Fruit fly (Drosophila melanogaster) whole organism, embryonic: ENCODE results near the gene CG42789.

Source experiments
- Abd-B ChIP-seq: fragments of 200-800 bp; sonication (Bioruptor generic); optimal IDR thresholded peaks from 2 replicates; lab custom pipeline; 2018; ENCODE audit warnings: missing biosample characterization, mild to moderate bottlenecking, missing genetic modification characterization, moderate library complexity
- Atf6 ChIP-seq: fragments of 200-800 bp; sonication (Bioruptor generic); IDR thresholded peaks from 2 replicates; pipeline ENCODE4 v1.3.6; 2022; ENCODE audit warnings: missing biosample characterization, missing genetic modification characterization
- BtbVII ChIP-seq: fragments of 200-800 bp; sonication (Bioruptor generic); optimal IDR thresholded peaks from 3 replicates; lab custom pipeline; 2017; ENCODE audit warnings: missing biosample characterization, mild to moderate bottlenecking, missing genetic modification characterization
- CG10267 ChIP-seq: fragments of 200-800 bp; sonication (Bioruptor generic); optimal IDR thresholded peaks from 2 replicates; lab custom pipeline; 2018; ENCODE audit warnings: missing biosample characterization, mild to moderate bottlenecking, missing genetic modification characterization, moderate library complexity
- CG10462 ChIP-seq: fragments of 200-800 bp; sonication (Bioruptor generic); optimal IDR thresholded peaks from 2 replicates; lab custom pipeline; 2016; ENCODE audit warnings: missing biosample characterization, missing genetic modification characterization
- CG15269 ChIP-seq: fragments of 200-800 bp; sonication (Bioruptor generic); optimal IDR thresholded peaks from 2 replicates; lab custom pipeline; 2018; ENCODE audit warnings: missing biosample characterization, mild to moderate bottlenecking, missing genetic modification characterization, moderate library complexity
- CG15601 ChIP-seq: fragments of 200-800 bp; sonication (Bioruptor generic); optimal IDR thresholded peaks from 3 replicates; lab custom pipeline; 2019; ENCODE audit warnings: missing biosample characterization, mild to moderate bottlenecking, missing genetic modification characterization, moderate library complexity
- CG15696 ChIP-seq: fragments of 200-800 bp; sonication (Bioruptor generic); optimal IDR thresholded peaks from 2 replicates; lab custom pipeline; 2019; ENCODE audit warnings: missing biosample characterization, mild to moderate bottlenecking, missing genetic modification characterization, moderate library complexity
- CG18764 ChIP-seq: fragments of 200-800 bp; sonication (Bioruptor generic); optimal IDR thresholded peaks from 3 replicates; lab custom pipeline; 2016; ENCODE audit warnings: missing biosample characterization, missing genetic modification characterization
- CG2202 ChIP-seq: fragments of 200-800 bp; sonication (Bioruptor generic); optimal IDR thresholded peaks from 2 replicates; lab custom pipeline; 2018; ENCODE audit warnings: missing biosample characterization, mild to moderate bottlenecking, missing genetic modification characterization
- CG31365 ChIP-seq: fragments of 200-800 bp; sonication (Bioruptor generic); optimal IDR thresholded peaks from 2 replicates; lab custom pipeline; 2018; ENCODE audit warnings: missing biosample characterization, mild to moderate bottlenecking, missing genetic modification characterization
- CG3407 ChIP-seq: fragments of 200-800 bp; sonication (Bioruptor generic); optimal IDR thresholded peaks from 2 replicates; lab custom pipeline; 2018; ENCODE audit warnings: missing biosample characterization, mild to moderate bottlenecking, missing genetic modification characterization
- CG4707 ChIP-seq: fragments of 200-800 bp; sonication (Bioruptor generic); optimal IDR thresholded peaks from 2 replicates; lab custom pipeline; 2018; ENCODE audit warnings: missing biosample characterization, mild to moderate bottlenecking, missing genetic modification characterization, moderate library complexity
- CG6813 ChIP-seq: fragments of 200-800 bp; sonication (Bioruptor generic); optimal IDR thresholded peaks from 2 replicates; lab custom pipeline; 2017; ENCODE audit warnings: missing biosample characterization, missing genetic modification characterization, mild to moderate bottlenecking, moderate library complexity, missing genetic modification reagents
- CG8765 ChIP-seq: fragments of 200-800 bp; sonication (Bioruptor generic); IDR thresholded peaks from 2 replicates; pipeline ENCODE4 v1.3.6; 2022; ENCODE audit warnings: missing biosample characterization, missing genetic modification characterization
- Camta ChIP-seq: fragments of 200-800 bp; sonication (Bioruptor generic); optimal IDR thresholded peaks from 2 replicates; lab custom pipeline; 2016; ENCODE audit warnings: missing biosample characterization, missing genetic modification characterization
- Chrac-16 ChIP-seq: fragments of 200-800 bp; sonication (Bioruptor generic); optimal IDR thresholded peaks from 3 replicates; lab custom pipeline; 2016; ENCODE audit warnings: missing biosample characterization, missing genetic modification characterization
- CkIIα-i1 ChIP-seq: fragments of 200-800 bp; sonication (Bioruptor generic); IDR thresholded peaks from 2 replicates; pipeline ENCODE4 v1.3.6; 2022; ENCODE audit warnings: missing biosample characterization, missing genetic modification characterization
- D19B ChIP-seq: fragments of 200-800 bp; sonication (Bioruptor generic); optimal IDR thresholded peaks from 2 replicates; lab custom pipeline; 2017; ENCODE audit warnings: missing biosample characterization, mild to moderate bottlenecking, missing genetic modification characterization
- Dad ChIP-seq: fragments of 200-800 bp; sonication (Bioruptor generic); optimal IDR thresholded peaks from 3 replicates; lab custom pipeline; 2016; ENCODE audit warnings: missing biosample characterization, missing genetic modification characterization
- Dfd ChIP-seq, 2 experiments: fragments of >200 bp; optimal IDR thresholded peaks; 2 replicates each; lab custom pipeline; 2017; ENCODE audit warnings: missing biosample characterization in 2 of 2, missing genetic modification characterization in 2 of 2
- Gsc ChIP-seq: fragments of 200-800 bp; sonication (Bioruptor generic); IDR thresholded peaks from 2 replicates; pipeline ENCODE4 v1.3.6; 2022; ENCODE audit warnings: missing biosample characterization, missing genetic modification characterization
- HLH54F ChIP-seq: fragments of 200-800 bp; sonication (Bioruptor generic); optimal IDR thresholded peaks from 3 replicates; lab custom pipeline; 2016; ENCODE audit warnings: missing biosample characterization, missing genetic modification characterization
- Lim3 ChIP-seq: fragments of 200-800 bp; sonication (Bioruptor generic); IDR thresholded peaks from 2 replicates; pipeline ENCODE4 v1.3.6; 2022; ENCODE audit warnings: missing biosample characterization, missing genetic modification characterization
- Lpt ChIP-seq: fragments of >200 bp; optimal IDR thresholded peaks from 2 replicates; lab custom pipeline; 2018; ENCODE audit warnings: missing biosample characterization, missing genetic modification characterization
- Max ChIP-seq: fragments of 200-800 bp; sonication (Bioruptor generic); optimal IDR thresholded peaks from 2 replicates; lab custom pipeline; 2016; ENCODE audit warnings: missing biosample characterization, mild to moderate bottlenecking, missing genetic modification characterization
- Med ChIP-seq: fragments of 200-800 bp; sonication (Bioruptor generic); peaks from one replicate; lab custom pipeline; 2016; ENCODE audit warnings: missing biosample characterization, missing genetic modification characterization, mild to moderate bottlenecking, inconsistent platforms, moderate library complexity
- Meics ChIP-seq: fragments of 200-800 bp; sonication (Bioruptor generic); optimal IDR thresholded peaks from 2 replicates; lab custom pipeline; 2017; ENCODE audit warnings: missing biosample characterization, mild to moderate bottlenecking, missing genetic modification characterization
- NC2β ChIP-seq: fragments of 200-800 bp; sonication (Bioruptor generic); optimal IDR thresholded peaks from 2 replicates; lab custom pipeline; 2016; ENCODE audit warnings: missing biosample characterization, missing genetic modification characterization
- Ptx1 ChIP-seq: fragments of 200-800 bp; sonication (Bioruptor generic); IDR thresholded peaks from 2 replicates; pipeline ENCODE4 v1.3.6; 2022; ENCODE audit warnings: missing biosample characterization, missing genetic modification characterization
- bowl ChIP-seq: fragments of 200-800 bp; sonication (Bioruptor generic); IDR thresholded peaks from 2 replicates; pipeline ENCODE4 v1.3.6; 2022; ENCODE audit warnings: missing biosample characterization, missing genetic modification characterization
- cas ChIP-seq: fragments of 200-800 bp; sonication (Bioruptor generic); IDR thresholded peaks from 2 replicates; pipeline ENCODE4 v1.3.6; 2022; ENCODE audit warnings: missing biosample characterization, missing genetic modification characterization
- dpn ChIP-seq, 2 experiments: fragments of 200-800 bp; sonication (Bioruptor generic); optimal IDR thresholded peaks; 3 replicates each; lab custom pipeline; 2016; ENCODE audit warnings: missing biosample characterization in 2 of 2, missing genetic modification characterization in 2 of 2
- ewg ChIP-seq: fragments of 200-800 bp; sonication (Bioruptor generic); optimal IDR thresholded peaks from 3 replicates; lab custom pipeline; 2017; ENCODE audit warnings: mild to moderate bottlenecking, missing biosample characterization, missing genetic modification reagents, missing genetic modification characterization
- gro ChIP-seq: fragments of 200-800 bp; sonication (Bioruptor generic); optimal IDR thresholded peaks from 2 replicates; lab custom pipeline; 2016; ENCODE audit warnings: missing biosample characterization, missing genetic modification characterization
- gt ChIP-seq: fragments of 200-800 bp; sonication (Bioruptor generic); IDR thresholded peaks from 2 replicates; pipeline ENCODE4 v1.3.6; 2022; ENCODE audit warnings: missing biosample characterization, missing genetic modification characterization
- inv ChIP-seq: fragments of 200-800 bp; sonication (Bioruptor generic); IDR thresholded peaks from 2 replicates; pipeline ENCODE4 v1.3.6; 2022; ENCODE audit warnings: missing biosample characterization, missing genetic modification characterization; ENCODE audit not compliant: partially characterized antibody
- klu ChIP-seq: fragments of 200-800 bp; sonication (Bioruptor generic); IDR thresholded peaks from 2 replicates; pipeline ENCODE4 v1.3.6; 2022; ENCODE audit warnings: missing biosample characterization, missing genetic modification characterization
- mld ChIP-seq: fragments of 200-800 bp; sonication (Bioruptor generic); IDR thresholded peaks from 3 replicates; pipeline ENCODE4 v1.3.6; 2022; ENCODE audit warnings: missing biosample characterization, missing genetic modification characterization; ENCODE audit not compliant: partially characterized antibody
- nerfin-2 ChIP-seq: fragments of 200-800 bp; sonication (Bioruptor generic); IDR thresholded peaks from 2 replicates; pipeline ENCODE4 v1.3.6; 2022; ENCODE audit warnings: missing biosample characterization, missing genetic modification characterization; ENCODE audit not compliant: partially characterized antibody
- nmo ChIP-seq: fragments of 200-800 bp; sonication (Bioruptor generic); optimal IDR thresholded peaks from 2 replicates; lab custom pipeline; 2018; ENCODE audit warnings: missing biosample characterization, mild to moderate bottlenecking, missing genetic modification characterization, moderate library complexity
- org-1 ChIP-seq: fragments of 200-800 bp; sonication (Bioruptor generic); optimal IDR thresholded peaks from 2 replicates; lab custom pipeline; 2017; ENCODE audit warnings: missing biosample characterization, missing genetic modification characterization
- pan ChIP-seq, 4 experiments: fragments of >200 bp in 3 of 4; fragments of 200-800 bp in 1 of 4; sonication (Bioruptor generic) in 1 of 4; optimal IDR thresholded peaks in 3 of 4; IDR thresholded peaks in 1 of 4; 2 replicates each; pipeline versions ENCODE4 v1.3.6 to Lab custom; 2017 to 2022; ENCODE audit warnings: missing biosample characterization in 2 of 4, missing genetic modification characterization in 2 of 4, mixed read lengths in 1 of 4
- rib ChIP-seq: fragments of 200-800 bp; sonication (Bioruptor generic); IDR thresholded peaks from 2 replicates; pipeline ENCODE4 v1.3.6; 2022; ENCODE audit warnings: missing biosample characterization, missing genetic modification characterization
- shn ChIP-seq: fragments of 200-800 bp; sonication (Bioruptor generic); optimal IDR thresholded peaks from 3 replicates; lab custom pipeline; 2016; ENCODE audit warnings: missing biosample characterization, missing genetic modification characterization
- tna ChIP-seq: fragments of 200-800 bp; sonication (Bioruptor generic); IDR thresholded peaks from 2 replicates; pipeline ENCODE4 v1.3.6; 2022; ENCODE audit warnings: missing biosample characterization, missing genetic modification characterization; ENCODE audit not compliant: partially characterized antibody
- ttk ChIP-seq: fragments of 200-800 bp; sonication (Bioruptor generic); IDR thresholded peaks from 2 replicates; pipeline ENCODE4 v2.1.2; 2022; ENCODE audit warnings: missing biosample characterization, missing genetic modification characterization
- vvl ChIP-seq: fragments of 200-800 bp; sonication (Bioruptor generic); IDR thresholded peaks from 2 replicates; pipeline ENCODE4 v1.3.6; 2022; ENCODE audit warnings: missing biosample characterization, missing genetic modification characterization
- wor ChIP-seq: fragments of 200-800 bp; sonication (Bioruptor generic); IDR thresholded peaks from 2 replicates; pipeline ENCODE4 v1.3.6; 2022; ENCODE audit warnings: missing biosample characterization, missing genetic modification characterization
- zfh1 ChIP-seq: fragments of 200-800 bp; sonication (Bioruptor generic); IDR thresholded peaks from 3 replicates; pipeline ENCODE4 v1.3.6; 2022; ENCODE audit warnings: missing biosample characterization, missing genetic modification characterization

CG42789 gene

DNA sequence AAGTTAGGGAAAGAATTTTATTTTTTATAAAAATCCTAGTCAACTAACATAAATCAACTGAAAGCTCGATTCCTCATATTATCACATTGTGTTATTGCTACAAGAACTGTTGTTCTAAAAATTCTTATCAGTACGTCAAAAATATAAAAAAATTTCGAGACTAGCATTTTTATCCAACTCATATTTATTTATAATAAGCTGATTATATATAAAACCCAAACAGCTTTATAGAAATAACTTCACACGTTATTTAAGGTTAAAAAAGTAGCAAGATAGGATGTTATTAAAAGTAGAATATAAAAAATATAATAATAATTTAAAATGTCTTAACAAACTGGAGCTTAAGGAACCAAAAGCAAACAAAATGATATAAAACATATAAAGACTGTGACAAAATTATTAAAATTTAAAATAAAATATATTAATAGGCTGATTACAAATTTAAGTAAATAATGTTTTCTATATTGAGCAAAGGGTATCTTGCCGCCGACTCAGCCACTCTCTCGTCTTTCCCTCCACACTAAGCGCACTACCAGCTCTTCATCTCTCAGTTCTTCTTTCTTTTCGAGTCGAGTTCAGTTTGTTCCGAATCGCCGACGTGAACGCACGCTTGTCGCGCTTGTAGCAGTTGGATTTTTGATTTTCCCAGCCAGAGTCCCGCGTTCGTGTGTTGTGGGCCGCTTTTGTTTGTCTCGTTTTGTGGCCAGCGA is 14.6 kb upstream of the CG42789 start, which contains the start of gene Tl (continued):
- peak; percentile 9; the same call in 1 of the 2 replicates for TF ChIP-seq Ptx1 (GFP tag; lab: Robert Waterston, UW)
- TF ChIP-seq Lpt = no peak
- TF ChIP-seq nerfin-2 (GFP tag; lab: Robert Waterston, UW) = no peak
- TF ChIP-seq tna (GFP tag; lab: Robert Waterston, UW) = no peak
- peak; percentile 18 for TF ChIP-seq Dad (GFP tag; lab: Kevin White, UChicago)
- no peak for TF ChIP-seq CG8765
- no peak for TF ChIP-seq CG6813 (GFP tag; lab: Kevin White, UChicago)
- peak; percentile 27 for TF ChIP-seq nmo (GFP tag; lab: Kevin White, UChicago)
- no peak for TF ChIP-seq wor (GFP tag; lab: Robert Waterston, UW)
- no peak for TF ChIP-seq mld (GFP tag; lab: Robert Waterston, UW)
- TF ChIP-seq CG3407 (GFP tag; lab: Kevin White, UChicago) = no peak
- TF ChIP-seq CG18764 (GFP tag; lab: Kevin White, UChicago) = no peak
- TF ChIP-seq CG15269 = peak; percentile 43
- no peak for TF ChIP-seq bowl
- no peak for TF ChIP-seq Atf6 (GFP tag; lab: Robert Waterston, UW)
- no peak for TF ChIP-seq CG15601 (tag; lab: Kevin White, UChicago)
- TF ChIP-seq CG10267 (tag; lab: Kevin White, UChicago) = no peak
- peak; percentile 5 for TF ChIP-seq gro (GFP tag; lab: Kevin White, UChicago)
- TF ChIP-seq Chrac-16 = no peak
- TF ChIP-seq CG4707 (GFP tag; lab: Kevin White, UChicago) = no peak
- no peak for TF ChIP-seq Gsc (GFP tag; lab: Robert Waterston, UW)
- no peak for TF ChIP-seq org-1
- TF ChIP-seq CG2202 (tag; lab: Kevin White, UChicago) = no peak
- no peak for TF ChIP-seq CG31365 (tag; lab: Kevin White, UChicago)
- TF ChIP-seq Dfd (GFP tag; optimal IDR thresholded peaks at IDR 0.05; lab: Kevin White, UChicago) = no peak
- TF ChIP-seq CG10462 (GFP tag; lab: Kevin White, UChicago) = no peak
- TF ChIP-seq klu (GFP tag; lab: Robert Waterston, UW) = no peak
- no peak; the same call in 1 of the 2 replicates for TF ChIP-seq inv (GFP tag; lab: Robert Waterston, UW)
- no peak for TF ChIP-seq CG15696 (tag; lab: Kevin White, UChicago)
- no peak for TF ChIP-seq ewg (GFP tag; lab: Kevin White, UChicago)
- TF ChIP-seq rib = peak; percentile 57; the same call in 1 of the 2 replicates
- TF ChIP-seq Max (GFP tag; lab: Kevin White, UChicago) = no peak
- TF ChIP-seq vvl (GFP tag; lab: Robert Waterston, UW) = peak; percentile 45; the same call in 1 of the 2 replicates
- TF ChIP-seq shn = no peak
- no peak for TF ChIP-seq ttk
- no peak for TF ChIP-seq cas (GFP tag; lab: Robert Waterston, UW)
- peak; percentile 88 for TF ChIP-seq Med (GFP tag; lab: Kevin White, UChicago)
- TF ChIP-seq gt (GFP tag; lab: Robert Waterston, UW) = no peak
- TF ChIP-seq Meics (GFP tag; lab: Kevin White, UChicago) = no peak
- peak in 1 of 2 experiments; percentile 63 for TF ChIP-seq pan (optimal IDR thresholded peaks at IDR 0.05; lab: Kevin White, UChicago)
- TF ChIP-seq pan (GFP tag; optimal IDR thresholded peaks at IDR 0.05 in 1 of 2, IDR thresholded peaks at IDR 0.05 in 1 of 2) = peak; percentile 37 to 67
- no peak for TF ChIP-seq dpn (GFP tag; optimal IDR thresholded peaks at IDR 0.05; lab: Kevin White, UChicago)
- no peak for TF ChIP-seq Camta (GFP tag; lab: Kevin White, UChicago)
- TF ChIP-seq CkIIα-i1 (GFP tag; lab: Robert Waterston, UW) = no peak
- TF ChIP-seq BtbVII (GFP tag; lab: Kevin White, UChicago) = no peak
- TF ChIP-seq NC2β (GFP tag; lab: Kevin White, UChicago) = peak; percentile 11
- TF ChIP-seq Lim3 (GFP tag; lab: Robert Waterston, UW) = no peak
- TF ChIP-seq Abd-B (GFP tag; lab: Kevin White, UChicago) = no peak
- no peak for TF ChIP-seq HLH54F (GFP tag; lab: Kevin White, UChicago)
- TF ChIP-seq zfh1 (GFP tag; lab: Robert Waterston, UW) = peak; percentile 57; the same call in 1 of the 3 replicates
- peak; percentile 71 for TF ChIP-seq D19B (GFP tag; lab: Kevin White, UChicago)
